Worm (Caenorhabditis elegans) whole organism, young adult: Measurements from ENCODE around the gene col-120.

Experiments
- C17E4.6 ChIP-seq: fragments of 200-800 bp; sonication (Bioruptor generic); IDR thresholded peaks from 2 replicates; pipeline ENCODE4 v1.3.6; 2022; ENCODE audit warnings: missing genetic modification reagents, missing genetic modification characterization, missing compliant biosample characterization
- D2030.7 ChIP-seq: fragments of 200-800 bp; sonication (Bioruptor generic); IDR thresholded peaks from 2 replicates; pipeline ENCODE4 v1.3.6; 2022; ENCODE audit warnings: missing genetic modification reagents, missing genetic modification characterization, missing compliant biosample characterization
- F10E7.11 ChIP-seq: sonication (generic microtip); optimal IDR thresholded peaks from 2 replicates; lab custom pipeline; 2017; ENCODE audit warnings: mild to moderate bottlenecking, missing genetic modification characterization, moderate library complexity, missing compliant biosample characterization
- F22D6.2 ChIP-seq: sonication (generic microtip); optimal IDR thresholded peaks from 2 replicates; lab custom pipeline; 2016; ENCODE audit warnings: mild to moderate bottlenecking, missing genetic modification characterization, missing compliant biosample characterization
- K11D2.4 ChIP-seq: fragments of 200-800 bp; sonication (Bioruptor generic); IDR thresholded peaks from 2 replicates; pipeline ENCODE4 v1.3.6; 2022; ENCODE audit warnings: missing genetic modification reagents, missing genetic modification characterization, missing compliant biosample characterization
- Y95B8A.8 ChIP-seq: fragments of 200-800 bp; sonication (Bioruptor generic); IDR thresholded peaks from 2 replicates; pipeline ENCODE4 v1.3.6; 2022; ENCODE audit warnings: missing genetic modification reagents, missing genetic modification characterization, missing compliant biosample characterization
- akir-1 ChIP-seq: fragments of 200-800 bp; sonication (Bioruptor generic); optimal IDR thresholded peaks from 2 replicates; lab custom pipeline; 2018; ENCODE audit warnings: mild to moderate bottlenecking, missing genetic modification characterization, moderate library complexity, missing compliant biosample characterization
- ama-1 ChIP-seq, 3 experiments: fragments of 150-350 bp in 1 of 3; sonication (generic microtip) in 2 of 3; optimal IDR thresholded peaks; 2 replicates each; lab custom pipeline; 2014 to 2018; ENCODE audit warnings: missing biosample characterization in 2 of 3, missing genetic modification characterization in 2 of 3, missing genetic modification reagents in 2 of 3
- aptf-2 ChIP-seq: fragments of 200-800 bp; sonication (Bioruptor generic); conservative IDR thresholded peaks from 2 replicates; pipeline ENCODE4 v1.3.6; 2022; ENCODE audit warnings: missing genetic modification reagents, missing genetic modification characterization, missing compliant biosample characterization
- attf-5 ChIP-seq: fragments of 200-800 bp; sonication (Bioruptor generic); optimal IDR thresholded peaks from 2 replicates; lab custom pipeline; 2018; ENCODE audit warnings: mild to moderate bottlenecking, missing genetic modification characterization, missing compliant biosample characterization
- attf-6 ChIP-seq: fragments of 200-800 bp; sonication (Bioruptor generic); IDR thresholded peaks from 2 replicates; pipeline ENCODE4 v1.3.6; 2022; ENCODE audit warnings: missing genetic modification reagents, missing genetic modification characterization, missing compliant biosample characterization
- cebp-1 ChIP-seq, 2 experiments: fragments of 200-800 bp in 1 of 2; sonication (Bioruptor generic) in 1 of 2; sonication (generic microtip) in 1 of 2; IDR thresholded peaks in 1 of 2; optimal IDR thresholded peaks in 1 of 2; 2 replicates each; pipeline versions ENCODE4 v1.3.6 to Lab custom; 2017 to 2022; ENCODE audit warnings: missing compliant biosample characterization in 2 of 2, missing genetic modification characterization in 2 of 2, mild to moderate bottlenecking in 1 of 2, missing genetic modification reagents in 1 of 2, moderate library complexity in 1 of 2
- ceh-100 ChIP-seq: fragments of 200-800 bp; sonication (Bioruptor generic); IDR thresholded peaks from 2 replicates; pipeline ENCODE4 v1.3.6; 2022; ENCODE audit warnings: missing genetic modification reagents, missing genetic modification characterization, missing compliant biosample characterization
- ceh-27 ChIP-seq: fragments of 200-800 bp; sonication (Bioruptor generic); optimal IDR thresholded peaks from 2 replicates; lab custom pipeline; 2018; ENCODE audit warnings: mild to moderate bottlenecking, missing genetic modification characterization, moderate library complexity, missing compliant biosample characterization
- ceh-79 ChIP-seq: sonication (generic microtip); optimal IDR thresholded peaks from 2 replicates; lab custom pipeline; 2017; ENCODE audit warnings: mild to moderate bottlenecking, missing genetic modification characterization, missing compliant biosample characterization
- chd-7 ChIP-seq: sonication (generic microtip); optimal IDR thresholded peaks from 2 replicates; lab custom pipeline; 2016; ENCODE audit warnings: mild to moderate bottlenecking, missing genetic modification characterization, moderate library complexity, missing compliant biosample characterization
- ets-4 ChIP-seq: fragments of 200-800 bp; sonication (Bioruptor generic); optimal IDR thresholded peaks from 2 replicates; lab custom pipeline; 2018; ENCODE audit warnings: mild to moderate bottlenecking, missing genetic modification characterization, missing compliant biosample characterization
- fkh-3 ChIP-seq: sonication (generic microtip); optimal IDR thresholded peaks from 2 replicates; lab custom pipeline; 2016; ENCODE audit warnings: mild to moderate bottlenecking, missing genetic modification characterization, missing compliant biosample characterization
- hlh-12 ChIP-seq: sonication (generic microtip); optimal IDR thresholded peaks from 2 replicates; lab custom pipeline; 2016; ENCODE audit warnings: missing genetic modification characterization, missing compliant biosample characterization
- hmg-1.2 ChIP-seq: fragments of 200-800 bp; sonication (Bioruptor generic); IDR thresholded peaks from 2 replicates; pipeline ENCODE4 v1.3.6; 2022; ENCODE audit warnings: missing genetic modification reagents, missing genetic modification characterization, missing compliant biosample characterization
- hmg-20 ChIP-seq: fragments of 200-800 bp; sonication (Bioruptor generic); IDR thresholded peaks from 2 replicates; pipeline ENCODE4 v1.3.6; 2022; ENCODE audit warnings: missing genetic modification reagents, missing genetic modification characterization, missing compliant biosample characterization
- let-607 ChIP-seq, 2 experiments: fragments of 200-800 bp in 1 of 2; sonication (Bioruptor generic) in 1 of 2; sonication (generic microtip) in 1 of 2; optimal IDR thresholded peaks; 2 replicates each; lab custom pipeline; 2016 to 2018; ENCODE audit warnings: mild to moderate bottlenecking in 2 of 2, missing compliant biosample characterization in 2 of 2, missing genetic modification characterization in 2 of 2, moderate library complexity in 2 of 2, missing genotype in 1 of 2
- lin-35 ChIP-seq, 3 experiments: fragments of 150-350 bp in 2 of 3; sonication (generic microtip) in 1 of 3; optimal IDR thresholded peaks; 2 replicates each; lab custom pipeline; 2014 to 2018; ENCODE audit warnings: missing biosample characterization in 3 of 3, missing genetic modification characterization in 3 of 3, missing genetic modification reagents in 3 of 3
- lin-40 ChIP-seq: sonication (generic microtip); optimal IDR thresholded peaks from 2 replicates; lab custom pipeline; 2016; ENCODE audit warnings: missing genetic modification characterization, mild to moderate bottlenecking, missing compliant biosample characterization, missing genotype, missing genetic modification reagents
- lin-54 ChIP-seq: fragments of 200-800 bp; sonication (Bioruptor generic); optimal IDR thresholded peaks from 2 replicates; lab custom pipeline; 2018; ENCODE audit warnings: mild to moderate bottlenecking, missing genetic modification characterization, missing compliant biosample characterization
- lir-1 ChIP-seq: fragments of 200-800 bp; sonication (Bioruptor generic); conservative IDR thresholded peaks from 2 replicates; pipeline ENCODE4 v1.3.6; 2022; ENCODE audit warnings: missing genetic modification reagents, missing genetic modification characterization, missing compliant biosample characterization
- lsy-27 ChIP-seq: sonication (generic microtip); optimal IDR thresholded peaks from 2 replicates; lab custom pipeline; 2017; ENCODE audit warnings: missing genetic modification characterization, mild to moderate bottlenecking, missing compliant biosample characterization, antibody characterized with exemption, missing genotype, borderline replicate concordance; ENCODE audit not compliant: insufficient read depth
- mcd-1 ChIP-seq: fragments of 200-800 bp; sonication (Bioruptor generic); IDR thresholded peaks from 2 replicates; pipeline ENCODE4 v1.3.6; 2022; ENCODE audit warnings: missing genetic modification reagents, missing genetic modification characterization, missing compliant biosample characterization
- mxl-1 ChIP-seq: sonication (generic microtip); optimal IDR thresholded peaks from 2 replicates; lab custom pipeline; 2016; ENCODE audit warnings: missing genetic modification characterization, missing compliant biosample characterization
- nhr-120 ChIP-seq: fragments of 200-800 bp; sonication (Bioruptor generic); IDR thresholded peaks from 2 replicates; pipeline ENCODE4 v1.3.6; 2022; ENCODE audit warnings: missing genetic modification characterization, missing compliant biosample characterization
- nhr-27 ChIP-seq: fragments of 200-800 bp; sonication (Bioruptor generic); optimal IDR thresholded peaks from 2 replicates; lab custom pipeline; 2018; ENCODE audit warnings: mild to moderate bottlenecking, missing genetic modification characterization, moderate library complexity, missing compliant biosample characterization
- nhr-80 ChIP-seq: sonication (generic microtip); optimal IDR thresholded peaks from 2 replicates; lab custom pipeline; 2016; ENCODE audit warnings: missing genetic modification characterization, missing compliant biosample characterization
- sdz-38 ChIP-seq: sonication (generic microtip); optimal IDR thresholded peaks from 2 replicates; lab custom pipeline; 2016; ENCODE audit warnings: missing genotype, missing genetic modification characterization, missing compliant biosample characterization
- sea-2 ChIP-seq: fragments of 200-800 bp; sonication (Bioruptor generic); IDR thresholded peaks from 2 replicates; pipeline ENCODE4 v1.3.6; 2022; ENCODE audit warnings: missing genetic modification characterization, missing compliant biosample characterization
- sptf-2 ChIP-seq: fragments of 200-800 bp; sonication (Bioruptor generic); optimal IDR thresholded peaks from 2 replicates; lab custom pipeline; 2018; ENCODE audit warnings: mild to moderate bottlenecking, missing genetic modification characterization, missing compliant biosample characterization
- unc-130 ChIP-seq: sonication (generic microtip); optimal IDR thresholded peaks from 2 replicates; lab custom pipeline; 2016; ENCODE audit warnings: missing genetic modification reagents, missing genetic modification characterization, missing compliant biosample characterization
- zfh-2 ChIP-seq: fragments of 200-800 bp; sonication (Bioruptor generic); conservative IDR thresholded peaks from 2 replicates; pipeline ENCODE4 v1.3.6; 2022; ENCODE audit warnings: missing genetic modification reagents, missing genetic modification characterization, missing compliant biosample characterization
- ztf-22 ChIP-seq: fragments of 200-800 bp; sonication (Bioruptor generic); optimal IDR thresholded peaks from 2 replicates; lab custom pipeline; 2018; ENCODE audit warnings: mild to moderate bottlenecking, missing genetic modification characterization, moderate library complexity, missing compliant biosample characterization

Gene col-120

ce11 chrIV:9217426-9217825, 44.2 kb downstream of the col-120 start, which contains the start of gene C46C2.2:
Gene C46C2.2 (plus strand): TSS chrIV:9217726.
- no peak for TF ChIP-seq akir-1
- TF ChIP-seq C17E4.6 (GFP tag; lab: Robert Waterston, UW) = no peak
- no peak for TF ChIP-seq nhr-80
- TF ChIP-seq mxl-1 (tag; lab: Kevin White, UChicago) = no peak
- TF ChIP-seq let-607 (tag; optimal IDR thresholded peaks at IDR 0.05; lab: Kevin White, UChicago) = no peak
- no peak for TF ChIP-seq hmg-20 (GFP tag; lab: Robert Waterston, UW)
- no peak for TF ChIP-seq ztf-22 (GFP tag; lab: Kevin White, UChicago)
- TF ChIP-seq zfh-2 = no peak
- no peak for TF ChIP-seq sptf-2 (GFP tag; lab: Kevin White, UChicago)
- no peak for TF ChIP-seq ceh-79 (tag; lab: Kevin White, UChicago)
- no peak for TF ChIP-seq nhr-27 (tag; lab: Kevin White, UChicago)
- no peak for TF ChIP-seq F22D6.2 (tag; lab: Kevin White, UChicago)
- no peak for TF ChIP-seq Y95B8A.8 (GFP tag; lab: Robert Waterston, UW)
- TF ChIP-seq ceh-100 = no peak
- no peak for TF ChIP-seq lsy-27 (tag; lab: Kevin White, UChicago)
- TF ChIP-seq nhr-120 (GFP tag; lab: Robert Waterston, UW) = no peak
- no peak for TF ChIP-seq sdz-38 (tag; lab: Kevin White, UChicago)
- TF ChIP-seq K11D2.4 (GFP tag; lab: Robert Waterston, UW) = no peak
- TF ChIP-seq unc-130 = no peak
- TF ChIP-seq attf-6 (GFP tag; lab: Robert Waterston, UW) = no peak

DNA sequence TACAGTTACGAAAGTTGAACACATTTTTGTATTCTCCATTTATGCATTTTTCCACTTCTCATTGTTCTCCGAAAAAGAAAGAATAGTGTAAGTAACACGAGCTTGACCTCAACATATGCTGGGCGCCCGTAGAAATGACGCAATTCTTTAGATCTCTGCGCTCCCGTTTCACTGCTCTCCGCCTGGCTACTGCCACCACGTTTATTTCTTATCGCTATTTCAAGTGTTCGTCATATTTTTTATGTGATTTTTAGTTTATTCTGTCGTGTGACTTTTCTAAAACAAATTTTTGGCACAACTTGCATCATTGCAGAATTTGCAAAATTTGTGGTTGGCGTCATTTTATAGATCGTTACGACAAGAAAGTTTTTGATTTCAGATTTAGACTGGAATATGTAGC, 44.6 kb downstream of the col-120 start:
- TF ChIP-seq attf-5 (GFP tag; lab: Kevin White, UChicago) (peak; percentile 24), nhr-80 (peak; percentile 81), aptf-2 (GFP tag; lab: Robert Waterston, UW) (no peak)

DNA sequence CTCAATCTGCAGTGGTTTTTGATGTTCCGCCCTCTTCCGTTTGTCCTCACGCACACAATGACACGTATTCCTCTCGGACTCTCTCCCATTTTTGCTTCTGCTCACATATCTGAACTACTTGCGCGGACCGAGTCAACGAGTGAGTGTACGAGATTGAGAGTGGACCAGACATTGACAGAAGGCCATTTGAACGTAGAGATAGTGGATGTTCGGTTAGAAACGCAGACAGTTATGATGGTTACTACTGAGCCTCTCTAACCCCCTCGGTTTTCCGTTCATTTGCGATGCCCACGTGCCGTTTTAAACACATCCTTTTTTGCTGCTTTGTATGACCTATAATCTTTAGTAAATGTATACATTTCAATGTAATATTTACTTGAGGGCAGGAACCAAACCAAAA, 45.1 kb downstream of the col-120 start:
- TF ChIP-seq lin-54 = no peak
- TF ChIP-seq sptf-2 (GFP tag; lab: Kevin White, UChicago) = no peak
- TF ChIP-seq ceh-27 (GFP tag; lab: Kevin White, UChicago) = peak; percentile 10
- no peak for TF ChIP-seq chd-7 (tag; lab: Kevin White, UChicago)
- no peak for TF ChIP-seq sea-2 (GFP tag; lab: Robert Waterston, UW)
- no peak for TF ChIP-seq ama-1 (optimal IDR thresholded peaks at IDR 0.05; lab: Kevin White, UChicago)
- TF ChIP-seq ama-1 (GFP tag; optimal IDR thresholded peaks at IDR 0.05; lab: Kevin White, UChicago) = no peak
- TF ChIP-seq cebp-1 (GFP tag; IDR thresholded peaks at IDR 0.05; lab: Robert Waterston, UW) = no peak
- peak; percentile 15 for TF ChIP-seq cebp-1 (tag; optimal IDR thresholded peaks at IDR 0.05; lab: Kevin White, UChicago)
- TF ChIP-seq ets-4 (GFP tag; lab: Kevin White, UChicago) = no peak
- peak in 1 of 3 experiments; percentile 34 for TF ChIP-seq lin-35 (GFP tag; optimal IDR thresholded peaks at IDR 0.05; lab: Kevin White, UChicago)
- TF ChIP-seq fkh-3 (tag; lab: Kevin White, UChicago) = no peak
- no peak for TF ChIP-seq F10E7.11 (tag; lab: Kevin White, UChicago)
- no peak for TF ChIP-seq mcd-1 (GFP tag; lab: Robert Waterston, UW)
- peak; percentile 62; the same call in 1 of the 2 replicates for TF ChIP-seq hmg-1.2 (GFP tag; lab: Robert Waterston, UW)
- no peak for TF ChIP-seq nhr-120 (GFP tag; lab: Robert Waterston, UW)
- no peak for TF ChIP-seq lir-1 (GFP tag; lab: Robert Waterston, UW)
- TF ChIP-seq hlh-12 (tag; lab: Kevin White, UChicago) = no peak
- no peak for TF ChIP-seq D2030.7 (GFP tag; lab: Robert Waterston, UW)
- TF ChIP-seq lin-40 (tag; lab: Kevin White, UChicago) = peak; percentile 9
